Fruit fly (Drosophila melanogaster): ENCODE measurements around the gene CG8042.

DNA sequence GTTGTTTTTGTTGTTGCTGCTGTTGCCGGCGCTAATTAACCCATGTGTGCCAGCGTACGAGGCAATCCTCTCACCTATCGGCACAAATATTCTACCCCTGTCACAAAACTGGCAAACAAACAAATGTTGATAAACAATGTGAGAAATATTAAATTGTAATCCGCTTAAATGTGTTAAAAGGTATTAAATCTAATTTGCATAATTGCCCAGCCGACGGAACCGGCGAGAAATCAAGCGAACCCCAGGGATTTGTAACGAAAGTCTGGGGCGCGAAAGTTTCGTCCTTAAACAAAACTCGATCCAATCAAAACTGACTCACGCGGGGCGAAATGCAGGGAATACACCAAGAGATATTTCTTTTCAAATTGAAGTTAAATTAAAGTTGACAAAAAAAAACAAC, 18.1 kb downstream of the CG8042 start:
- no peak for TF ChIP-seq CTCF (optimal IDR thresholded peaks at IDR 0.05)
- no peak for TF ChIP-seq CG8478 (optimal IDR thresholded peaks at IDR 0.05)
